Worm (Caenorhabditis elegans) whole organism, late embryonic: Measurements from ENCODE around the gene mks-3.

ENCODE experiments used
- K02D7.2 ChIP-seq: sonication (generic microtip); optimal IDR thresholded peaks from 2 replicates; lab custom pipeline; 2017; ENCODE audit warnings: mild to moderate bottlenecking, missing genetic modification characterization, missing compliant biosample characterization
- K09A11.1 ChIP-seq: sonication (generic microtip); optimal IDR thresholded peaks from 2 replicates; lab custom pipeline; 2017; ENCODE audit warnings: antibody characterized with exemption, mild to moderate bottlenecking, missing genetic modification characterization, missing compliant biosample characterization; ENCODE audit not compliant: insufficient read depth
- T23F11.4 ChIP-seq: fragments of 200-800 bp; sonication (Bioruptor generic); optimal IDR thresholded peaks from 2 replicates; lab custom pipeline; 2018; ENCODE audit warnings: mild to moderate bottlenecking, missing genetic modification characterization, missing compliant biosample characterization
- ahr-1 ChIP-seq: sonication (generic microtip); optimal IDR thresholded peaks from 2 replicates; lab custom pipeline; 2016; ENCODE audit warnings: missing genetic modification characterization, missing compliant biosample characterization
- ama-1 ChIP-seq: fragments of 150-350 bp; optimal IDR thresholded peaks from 2 replicates; lab custom pipeline; 2014
- ceh-2 ChIP-seq: sonication (generic microtip); optimal IDR thresholded peaks from 2 replicates; lab custom pipeline; 2016; ENCODE audit warnings: missing genotype, missing genetic modification characterization, missing compliant biosample characterization
- ceh-24 ChIP-seq: sonication (generic microtip); optimal IDR thresholded peaks from 2 replicates; lab custom pipeline; 2016; ENCODE audit warnings: mild to moderate bottlenecking, missing genetic modification characterization, missing compliant biosample characterization
- ceh-30 ChIP-seq: fragments of 150-350 bp; optimal IDR thresholded peaks from 2 replicates; lab custom pipeline; 2014; ENCODE audit warnings: missing biosample characterization, missing genetic modification characterization
- ceh-34 ChIP-seq: sonication (generic microtip); optimal IDR thresholded peaks from 2 replicates; lab custom pipeline; 2016; ENCODE audit warnings: mild to moderate bottlenecking, missing genetic modification characterization, missing compliant biosample characterization
- ceh-48 ChIP-seq: sonication (generic microtip); optimal IDR thresholded peaks from 2 replicates; lab custom pipeline; 2016; ENCODE audit warnings: missing genetic modification characterization, inconsistent platforms, missing compliant biosample characterization
- ceh-6 ChIP-seq: fragments of 200-800 bp; sonication (Bioruptor generic); optimal IDR thresholded peaks from 2 replicates; lab custom pipeline; 2018; ENCODE audit warnings: mild to moderate bottlenecking, missing genetic modification characterization, missing compliant biosample characterization
- ceh-9 ChIP-seq: sonication (generic microtip); optimal IDR thresholded peaks from 2 replicates; lab custom pipeline; 2016; ENCODE audit warnings: mild to moderate bottlenecking, missing genetic modification characterization, inconsistent platforms, missing compliant biosample characterization
- che-1 ChIP-seq: sonication (generic microtip); optimal IDR thresholded peaks from 2 replicates; lab custom pipeline; 2016; ENCODE audit warnings: mild to moderate bottlenecking, missing genetic modification characterization, missing compliant biosample characterization
- dmd-4 ChIP-seq: sonication (generic microtip); optimal IDR thresholded peaks from 2 replicates; lab custom pipeline; 2016; ENCODE audit warnings: borderline replicate concordance, missing genetic modification characterization, missing compliant biosample characterization
- dve-1 ChIP-seq: sonication (generic microtip); optimal IDR thresholded peaks from 2 replicates; lab custom pipeline; 2017; ENCODE audit warnings: antibody characterized with exemption, mild to moderate bottlenecking, missing genetic modification characterization, missing compliant biosample characterization
- elt-4 ChIP-seq: sonication (generic microtip); optimal IDR thresholded peaks from 2 replicates; lab custom pipeline; 2016; ENCODE audit warnings: missing genetic modification characterization, missing compliant biosample characterization
- fkh-10 ChIP-seq: fragments of 150-350 bp; optimal IDR thresholded peaks from 2 replicates; lab custom pipeline; 2014; ENCODE audit warnings: missing biosample characterization, missing genetic modification reagents, missing genetic modification characterization
- gmeb-2 ChIP-seq: sonication (generic microtip); optimal IDR thresholded peaks from 2 replicates; lab custom pipeline; 2016; ENCODE audit warnings: missing genetic modification characterization, inconsistent platforms, missing compliant biosample characterization
- hlh-15 ChIP-seq: sonication (generic microtip); optimal IDR thresholded peaks from 2 replicates; lab custom pipeline; 2016; ENCODE audit warnings: missing genetic modification characterization, missing compliant biosample characterization
- hlh-30 ChIP-seq: sonication (generic microtip); optimal IDR thresholded peaks from 2 replicates; lab custom pipeline; 2017; ENCODE audit warnings: antibody characterized with exemption, missing genetic modification characterization, missing compliant biosample characterization; ENCODE audit not compliant: insufficient read depth
- hlh-8 ChIP-seq: sonication (generic microtip); optimal IDR thresholded peaks from 2 replicates; lab custom pipeline; 2016; ENCODE audit warnings: missing genotype, missing genetic modification characterization, missing compliant biosample characterization
- lim-6 ChIP-seq: sonication (generic microtip); optimal IDR thresholded peaks from 2 replicates; lab custom pipeline; 2016; ENCODE audit warnings: missing genetic modification characterization, missing compliant biosample characterization
- lin-11 ChIP-seq: fragments of 200-800 bp; sonication (Bioruptor generic); optimal IDR thresholded peaks from 2 replicates; lab custom pipeline; 2018; ENCODE audit warnings: mild to moderate bottlenecking, missing genetic modification characterization, missing compliant biosample characterization
- madf-2 ChIP-seq: sonication (generic microtip); optimal IDR thresholded peaks from 2 replicates; lab custom pipeline; 2017; ENCODE audit warnings: missing genetic modification characterization, missing compliant biosample characterization
- odd-2 ChIP-seq: sonication (generic microtip); optimal IDR thresholded peaks from 2 replicates; lab custom pipeline; 2017; ENCODE audit warnings: antibody characterized with exemption, mild to moderate bottlenecking, missing genetic modification characterization, missing compliant biosample characterization
- pag-3 ChIP-seq: sonication (generic microtip); optimal IDR thresholded peaks from 2 replicates; lab custom pipeline; 2016; ENCODE audit warnings: missing compliant biosample characterization, missing genetic modification characterization, borderline replicate concordance
- pha-2 ChIP-seq: sonication (generic microtip); optimal IDR thresholded peaks from 2 replicates; lab custom pipeline; 2017; ENCODE audit warnings: mild to moderate bottlenecking, missing genetic modification characterization, missing compliant biosample characterization
- pqm-1 ChIP-seq: sonication (generic microtip); optimal IDR thresholded peaks from 2 replicates; lab custom pipeline; 2016; ENCODE audit warnings: missing genetic modification characterization, missing compliant biosample characterization
- ref-2 ChIP-seq: sonication (generic microtip); optimal IDR thresholded peaks from 2 replicates; lab custom pipeline; 2016; ENCODE audit warnings: missing genetic modification characterization, missing compliant biosample characterization
- rnt-1 ChIP-seq: sonication (generic microtip); optimal IDR thresholded peaks from 2 replicates; lab custom pipeline; 2016; ENCODE audit warnings: missing genetic modification characterization, missing compliant biosample characterization
- sox-2 ChIP-seq: fragments of 200-800 bp; sonication (Bioruptor generic); IDR thresholded peaks from 2 replicates; pipeline ENCODE4 v1.3.6; 2022; ENCODE audit warnings: missing genetic modification reagents, missing genetic modification characterization, missing compliant biosample characterization
- sox-4 ChIP-seq: sonication (generic microtip); optimal IDR thresholded peaks from 2 replicates; lab custom pipeline; 2017; ENCODE audit warnings: mild to moderate bottlenecking, missing genetic modification characterization, inconsistent platforms, missing compliant biosample characterization
- syd-9 ChIP-seq: sonication (generic microtip); optimal IDR thresholded peaks from 2 replicates; lab custom pipeline; 2016; ENCODE audit warnings: mild to moderate bottlenecking, missing genetic modification characterization, moderate library complexity, missing compliant biosample characterization
- tbx-2 ChIP-seq: sonication (generic microtip); optimal IDR thresholded peaks from 2 replicates; lab custom pipeline; 2016; ENCODE audit warnings: missing genetic modification characterization, missing compliant biosample characterization
- ttx-3 ChIP-seq: sonication (generic microtip); optimal IDR thresholded peaks from 2 replicates; lab custom pipeline; 2016; ENCODE audit warnings: missing genetic modification reagents, missing genetic modification characterization, missing compliant biosample characterization

Gene mks-3

ce11 chrII:7537603-7538230 is 45.7 kb downstream of the mks-3 start, which contains the start of gene nfi-1 (continued):
- TF ChIP-seq ceh-24 (tag; lab: Kevin White, UChicago) (no peak), ahr-1 (tag; lab: Kevin White, UChicago) (no peak), gmeb-2 (no peak), lim-6 (peak; percentile 7)

DNA sequence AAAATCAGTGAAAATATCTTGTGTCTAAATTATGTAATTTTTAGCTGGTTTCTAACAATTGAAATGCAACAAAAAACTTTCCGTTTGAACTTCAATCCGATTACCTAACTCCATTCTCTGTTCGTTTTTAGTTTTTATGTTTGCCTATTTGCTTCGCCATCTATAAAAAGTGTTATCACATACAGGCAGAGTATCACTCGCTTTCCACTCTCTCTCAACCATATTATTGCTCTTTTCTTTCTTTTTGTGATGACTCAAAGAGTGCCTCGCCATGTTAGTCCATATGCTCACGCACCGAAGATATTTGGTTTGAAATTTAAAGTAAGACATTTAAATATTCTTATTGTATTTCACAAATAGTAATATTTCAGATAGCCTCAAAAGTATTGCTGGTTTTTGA is 48.5 kb downstream of the mks-3 start, which contains the start of gene ZK1290.13:
ZK1290.13 (plus strand) TSS at position 73 of the 400 bp plus-strand sequence.
- TF ChIP-seq hlh-30 (tag; lab: Kevin White, UChicago): no peak
- no peak for TF ChIP-seq che-1 (tag; lab: Kevin White, UChicago)
- no peak for TF ChIP-seq ref-2 (tag; lab: Kevin White, UChicago)
- TF ChIP-seq sox-2 (GFP tag; lab: Robert Waterston, UW): no peak
- TF ChIP-seq ttx-3 (tag; lab: Kevin White, UChicago): no peak
- TF ChIP-seq hlh-15 (tag; lab: Kevin White, UChicago): no peak
- no peak for TF ChIP-seq ceh-2
- TF ChIP-seq pha-2: no peak
- TF ChIP-seq syd-9 (tag; lab: Kevin White, UChicago): no peak
- TF ChIP-seq pag-3: no peak
- no peak for TF ChIP-seq fkh-10 (GFP tag; lab: Kevin White, UChicago)
- TF ChIP-seq, all 69 proteins: peak for 0

DNA sequence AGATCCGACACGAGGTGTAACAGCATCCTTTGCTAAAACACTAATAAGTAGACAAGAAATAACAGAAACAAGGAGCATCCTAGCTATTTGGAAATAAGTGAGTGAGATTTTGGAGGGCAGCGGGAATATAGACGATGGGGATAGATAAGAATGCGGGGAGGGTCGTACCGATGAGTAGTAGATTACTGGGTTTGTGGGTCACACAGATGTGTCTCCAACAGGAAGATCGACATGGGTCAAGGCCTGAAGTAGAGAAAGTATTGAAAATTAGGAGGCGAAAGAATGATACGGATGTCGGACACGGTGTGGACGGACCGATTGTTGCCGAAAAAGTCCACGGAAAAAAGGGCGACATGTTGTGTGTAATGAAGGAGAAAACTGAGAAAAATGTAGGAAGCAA is 49.1 kb downstream of the mks-3 start, which contains the start of gene wrt-10:
wrt-10 (minus strand) TSS at position 195 of the 400 bp plus-strand sequence.
- TF ChIP-seq ceh-30 (no peak), ceh-34 (tag; lab: Kevin White, UChicago) (no peak), T23F11.4 (GFP tag; lab: Kevin White, UChicago) (no peak), sox-4 (tag; lab: Kevin White, UChicago) (no peak), hlh-15 (tag; lab: Kevin White, UChicago) (no peak), pqm-1 (tag; lab: Kevin White, UChicago) (no peak), K02D7.2 (tag; lab: Kevin White, UChicago) (no peak), sox-2 (GFP tag; lab: Robert Waterston, UW) (no peak), hlh-8 (no peak), K09A11.1 (tag; lab: Kevin White, UChicago) (no peak), che-1 (tag; lab: Kevin White, UChicago) (no peak), ceh-6 (GFP tag; lab: Kevin White, UChicago) (no peak), fkh-10 (GFP tag; lab: Kevin White, UChicago) (no peak), dve-1 (tag; lab: Kevin White, UChicago) (no peak), odd-2 (tag; lab: Kevin White, UChicago) (no peak), elt-4 (tag; lab: Kevin White, UChicago) (no peak)
- TF ChIP-seq, all 69 proteins: peak for 0

- no peak for TF ChIP-seq che-1 (tag; lab: Kevin White, UChicago)
- no peak for TF ChIP-seq ama-1 (lab: Kevin White, UChicago)
- no peak for TF ChIP-seq ceh-48 (tag; lab: Kevin White, UChicago)
- TF ChIP-seq lin-11 (tag; lab: Kevin White, UChicago): no peak
- no peak for TF ChIP-seq tbx-2 (tag; lab: Kevin White, UChicago)
- TF ChIP-seq ceh-9 (tag; lab: Kevin White, UChicago): no peak
- no peak for TF ChIP-seq rnt-1 (tag; lab: Kevin White, UChicago)
- no peak for TF ChIP-seq madf-2 (tag; lab: Kevin White, UChicago)
- no peak for TF ChIP-seq dmd-4 (tag; lab: Kevin White, UChicago)
- TF ChIP-seq gmeb-2: no peak
Observed at ce11 chrII:7531478-7531877, 52.0 kb downstream of the mks-3 start.
